Worm (Caenorhabditis elegans) whole organism, L1 larva: Measurements from ENCODE around the gene C16A3.2.
A peak's percentile ranks its signal among the peaks of the same experiment; 100 is the strongest.

Experiments used
- C34B4.2 ChIP-seq: sonication (generic microtip); optimal IDR thresholded peaks from 2 replicates; lab custom pipeline; 2017; ENCODE audit warnings: mild to moderate bottlenecking, missing genetic modification characterization, missing compliant biosample characterization
- Y116A8C.19 ChIP-seq: sonication (generic microtip); optimal IDR thresholded peaks from 2 replicates; lab custom pipeline; 2016; ENCODE audit warnings: missing compliant biosample characterization, missing genetic modification characterization, borderline replicate concordance
- alr-1 ChIP-seq: fragments of 200-800 bp; sonication (Bioruptor generic); optimal IDR thresholded peaks from 2 replicates; lab custom pipeline; 2018; ENCODE audit warnings: borderline replicate concordance, mild to moderate bottlenecking, missing genetic modification characterization, missing compliant biosample characterization
- blmp-1 ChIP-seq: fragments of 150-350 bp; optimal IDR thresholded peaks from 2 replicates; lab custom pipeline; 2014; ENCODE audit warnings: missing biosample characterization, missing genetic modification characterization
- ceh-63 ChIP-seq: fragments of 200-800 bp; sonication (Bioruptor generic); optimal IDR thresholded peaks from 2 replicates; lab custom pipeline; 2018; ENCODE audit warnings: mild to moderate bottlenecking, missing genetic modification characterization, missing compliant biosample characterization
- ceh-8 ChIP-seq: fragments of 200-800 bp; sonication (Bioruptor generic); optimal IDR thresholded peaks from 2 replicates; lab custom pipeline; 2018; ENCODE audit warnings: mild to moderate bottlenecking, missing genetic modification characterization, moderate library complexity, missing compliant biosample characterization
- ceh-88 ChIP-seq: fragments of 200-800 bp; sonication (Bioruptor generic); IDR thresholded peaks from 2 replicates; pipeline ENCODE4 v1.3.6; 2022; ENCODE audit warnings: missing genetic modification characterization, missing compliant biosample characterization
- ceh-90 ChIP-seq: sonication (generic microtip); optimal IDR thresholded peaks from 2 replicates; lab custom pipeline; 2016; ENCODE audit warnings: missing genetic modification characterization, missing compliant biosample characterization
- ces-1 ChIP-seq: fragments of 150-350 bp; optimal IDR thresholded peaks from 2 replicates; lab custom pipeline; 2014; ENCODE audit warnings: missing biosample characterization, missing genetic modification reagents, missing genetic modification characterization
- dpl-1 ChIP-seq, 3 experiments: fragments of 150-350 bp in 2 of 3; sonication (generic microtip) in 1 of 3; optimal IDR thresholded peaks; 2 replicates each; lab custom pipeline; 2014 to 2017; ENCODE audit warnings: missing biosample characterization in 3 of 3, missing genetic modification characterization in 3 of 3, missing genetic modification reagents in 3 of 3
- dsc-1 ChIP-seq: sonication (generic microtip); optimal IDR thresholded peaks from 2 replicates; lab custom pipeline; 2016; ENCODE audit warnings: mild to moderate bottlenecking, missing genetic modification characterization, missing compliant biosample characterization
- efl-1 ChIP-seq, 4 experiments: fragments of 150-350 bp; optimal IDR thresholded peaks in 3 of 4; peaks in 1 of 4; 1 replicate in 1 of 4; 2 replicates in 3 of 4; lab custom pipeline; 2014; ENCODE audit warnings: missing biosample characterization in 2 of 4, missing genetic modification characterization in 2 of 4, missing genetic modification reagents in 2 of 4
- efl-3 ChIP-seq: fragments of 200-800 bp; sonication (Bioruptor generic); optimal IDR thresholded peaks from 2 replicates; lab custom pipeline; 2018; ENCODE audit warnings: mild to moderate bottlenecking, missing genetic modification characterization, missing compliant biosample characterization
- egl-27 ChIP-seq, 2 experiments: fragments of 150-350 bp in 1 of 2; sonication (generic microtip); optimal IDR thresholded peaks; 3 replicates each; lab custom pipeline; 2017 to 2018; ENCODE audit warnings: missing biosample characterization in 2 of 2, missing genetic modification characterization in 2 of 2, missing genetic modification reagents in 2 of 2
- elt-3 ChIP-seq, 6 experiments: fragments of 150-350 bp in 1 of 6; sonication (generic microtip); optimal IDR thresholded peaks; 2 replicates each; lab custom pipeline; 2017 to 2018; ENCODE audit warnings: missing biosample characterization in 6 of 6, missing genetic modification characterization in 6 of 6, inconsistent platforms in 1 of 6
- ets-5 ChIP-seq: fragments of 200-800 bp; sonication (Bioruptor generic); IDR thresholded peaks from 2 replicates; pipeline ENCODE4 v1.3.6; 2022; ENCODE audit warnings: missing genetic modification characterization, missing compliant biosample characterization
- fkh-10 ChIP-seq: sonication (generic microtip); optimal IDR thresholded peaks from 2 replicates; lab custom pipeline; 2017; ENCODE audit warnings: missing biosample characterization, missing genetic modification reagents, missing genetic modification characterization
- fkh-4 ChIP-seq: sonication (generic microtip); optimal IDR thresholded peaks from 2 replicates; lab custom pipeline; 2016; ENCODE audit warnings: missing compliant biosample characterization, missing genetic modification characterization, borderline replicate concordance
- grh-1 ChIP-seq: fragments of 200-800 bp; sonication (Bioruptor generic); IDR thresholded peaks from 2 replicates; pipeline ENCODE4 v1.3.6; 2022; ENCODE audit warnings: missing genetic modification reagents, missing genetic modification characterization, missing compliant biosample characterization
- isw-1 ChIP-seq: fragments of 200-800 bp; sonication (Bioruptor generic); IDR thresholded peaks from 2 replicates; pipeline ENCODE4 v1.3.6; 2022; ENCODE audit warnings: missing genetic modification characterization, missing compliant biosample characterization
- lin-13 ChIP-seq: fragments of 150-350 bp; optimal IDR thresholded peaks from 2 replicates; lab custom pipeline; 2014; ENCODE audit warnings: missing biosample characterization, missing genetic modification reagents, missing genetic modification characterization
- lin-14 ChIP-seq: fragments of 200-800 bp; sonication (Bioruptor generic); optimal IDR thresholded peaks from 2 replicates; lab custom pipeline; 2018; ENCODE audit warnings: mild to moderate bottlenecking, missing genetic modification characterization, moderate library complexity, missing compliant biosample characterization
- lin-35 ChIP-seq, 2 experiments: fragments of 150-350 bp; optimal IDR thresholded peaks; 2 replicates each; lab custom pipeline; 2014; ENCODE audit warnings: missing biosample characterization in 2 of 2, missing genetic modification characterization in 2 of 2, missing genetic modification reagents in 2 of 2
- lin-39 ChIP-seq: fragments of 150-350 bp; optimal IDR thresholded peaks from 2 replicates; lab custom pipeline; 2014; ENCODE audit warnings: missing biosample characterization, missing genetic modification reagents, missing genetic modification characterization
- lir-3 ChIP-seq: sonication (generic microtip); optimal IDR thresholded peaks from 2 replicates; lab custom pipeline; 2016; ENCODE audit warnings: mild to moderate bottlenecking, missing genetic modification characterization, moderate library complexity, missing compliant biosample characterization; ENCODE audit not compliant: poor library complexity
- lsy-2 ChIP-seq, 2 experiments: fragments of 150-350 bp; optimal IDR thresholded peaks; 2 replicates each; lab custom pipeline; 2014; ENCODE audit warnings: missing biosample characterization in 2 of 2, missing genetic modification characterization in 2 of 2
- mdl-1 ChIP-seq, 2 experiments: fragments of 150-350 bp; optimal IDR thresholded peaks; 2 replicates each; lab custom pipeline; 2014 to 2017; ENCODE audit warnings: missing biosample characterization in 2 of 2, missing genetic modification characterization in 2 of 2, inconsistent platforms in 1 of 2
- nhr-11 ChIP-seq: fragments of 150-350 bp; optimal IDR thresholded peaks from 2 replicates; lab custom pipeline; 2014; ENCODE audit warnings: missing biosample characterization, missing genetic modification characterization
- nhr-12 ChIP-seq: sonication (generic microtip); optimal IDR thresholded peaks from 2 replicates; lab custom pipeline; 2017; ENCODE audit warnings: missing biosample characterization, missing genetic modification characterization
- nhr-19 ChIP-seq: fragments of 200-800 bp; sonication (Bioruptor generic); conservative IDR thresholded peaks from 2 replicates; pipeline ENCODE4 v1.3.6; 2022; ENCODE audit warnings: missing genetic modification characterization, missing compliant biosample characterization
- nhr-20 ChIP-seq: sonication (generic microtip); optimal IDR thresholded peaks from 2 replicates; lab custom pipeline; 2016; ENCODE audit warnings: mild to moderate bottlenecking, missing genetic modification characterization, missing compliant biosample characterization
- nhr-47 ChIP-seq: sonication (generic microtip); optimal IDR thresholded peaks from 2 replicates; lab custom pipeline; 2016; ENCODE audit warnings: mild to moderate bottlenecking, missing genetic modification characterization, moderate library complexity, missing compliant biosample characterization
- nhr-71 ChIP-seq: sonication (generic microtip); optimal IDR thresholded peaks from 2 replicates; lab custom pipeline; 2016; ENCODE audit warnings: mild to moderate bottlenecking, missing genetic modification characterization, moderate library complexity, missing compliant biosample characterization
- nhr-85 ChIP-seq: sonication (generic microtip); peaks from one replicate; lab custom pipeline; 2016; ENCODE audit warnings: missing genetic modification characterization, inconsistent platforms, missing compliant biosample characterization
- pag-3 ChIP-seq: sonication (generic microtip); optimal IDR thresholded peaks from 2 replicates; lab custom pipeline; 2017; ENCODE audit warnings: missing genetic modification characterization, mild to moderate bottlenecking, missing compliant biosample characterization, antibody characterized with exemption, borderline replicate concordance; ENCODE audit not compliant: insufficient read depth
- pqm-1 ChIP-seq: sonication (generic microtip); optimal IDR thresholded peaks from 3 replicates; lab custom pipeline; 2017; ENCODE audit warnings: missing biosample characterization, missing genetic modification characterization
- rnt-1 ChIP-seq: sonication (generic microtip); optimal IDR thresholded peaks from 2 replicates; lab custom pipeline; 2016; ENCODE audit warnings: mild to moderate bottlenecking, missing genetic modification characterization, moderate library complexity, missing compliant biosample characterization
- snpc-4 ChIP-seq: fragments of 150-350 bp; optimal IDR thresholded peaks from 2 replicates; lab custom pipeline; 2014; ENCODE audit warnings: missing biosample characterization, missing genetic modification characterization
- snu-23 ChIP-seq: sonication (generic microtip); optimal IDR thresholded peaks from 2 replicates; lab custom pipeline; 2016; ENCODE audit warnings: missing genetic modification characterization, missing compliant biosample characterization
- swsn-7 ChIP-seq: sonication (generic microtip); optimal IDR thresholded peaks from 2 replicates; lab custom pipeline; 2016; ENCODE audit warnings: missing genetic modification characterization, missing compliant biosample characterization
- tbx-2 ChIP-seq: sonication (generic microtip); optimal IDR thresholded peaks from 2 replicates; lab custom pipeline; 2016; ENCODE audit warnings: missing genetic modification characterization, missing compliant biosample characterization
- unc-130 ChIP-seq: fragments of 150-350 bp; optimal IDR thresholded peaks from 2 replicates; lab custom pipeline; 2017; ENCODE audit warnings: missing biosample characterization, missing genetic modification characterization, inconsistent platforms
- xbp-1 ChIP-seq: sonication (generic microtip); optimal IDR thresholded peaks from 2 replicates; lab custom pipeline; 2016; ENCODE audit warnings: missing genetic modification characterization, missing compliant biosample characterization
- zip-4 ChIP-seq: fragments of 200-800 bp; sonication (Bioruptor generic); optimal IDR thresholded peaks from 2 replicates; lab custom pipeline; 2018; ENCODE audit warnings: mild to moderate bottlenecking, missing genetic modification characterization, moderate library complexity, missing compliant biosample characterization
- ztf-11 ChIP-seq, 2 experiments: sonication (generic microtip); optimal IDR thresholded peaks; 2 replicates each; lab custom pipeline; 2016 to 2017; ENCODE audit warnings: missing genetic modification characterization in 2 of 2, missing biosample characterization in 1 of 2, missing compliant biosample characterization in 1 of 2

C16A3.2 gene

ce11 chrIII:6359171-6359854, 30.3 kb upstream of the C16A3.2 start:
- no peak for TF ChIP-seq efl-1 (optimal IDR thresholded peaks at IDR 0.05; lab: Kevin White, UChicago)
- TF ChIP-seq efl-1 (GFP tag; optimal IDR thresholded peaks at IDR 0.05 in 1 of 2; lab: Kevin White, UChicago) = peak in 1 of 2 experiments; percentile 82
- peak; percentile 53 for TF ChIP-seq dsc-1 (tag; lab: Kevin White, UChicago)
- no peak for TF ChIP-seq pqm-1 (tag; lab: Kevin White, UChicago)
- TF ChIP-seq isw-1 = no peak
- TF ChIP-seq blmp-1 (tag; lab: Kevin White, UChicago) = peak; percentile 83
- 0 out of 2 replicates have a peak, but pooled peaks have one; percentile 5 for TF ChIP-seq nhr-19 (GFP tag; lab: Robert Waterston, UW)
- TF ChIP-seq fkh-4 (tag; lab: Kevin White, UChicago) = peak; percentile 27
- TF ChIP-seq mdl-1 (tag; optimal IDR thresholded peaks at IDR 0.05; lab: Kevin White, UChicago) = peak in 1 of 2 experiments; percentile 16
- peak; percentile 27 for TF ChIP-seq pag-3 (tag; lab: Kevin White, UChicago)
- no peak for TF ChIP-seq zip-4 (GFP tag; lab: Kevin White, UChicago)
- peak; percentile 21 for TF ChIP-seq lin-14 (GFP tag; lab: Kevin White, UChicago)
- TF ChIP-seq nhr-85 (tag; lab: Kevin White, UChicago) = peak; percentile 70
- TF ChIP-seq lin-35 (GFP tag; optimal IDR thresholded peaks at IDR 0.05; lab: Kevin White, UChicago) = peak in 1 of 2 experiments; percentile 5
- TF ChIP-seq rnt-1 = peak; percentile 12

- TF ChIP-seq egl-27 (tag; optimal IDR thresholded peaks at IDR 0.05; lab: Kevin White, UChicago) = peak in 1 of 2 experiments; percentile 1
- no peak for TF ChIP-seq ztf-11 (tag; optimal IDR thresholded peaks at IDR 0.05; lab: Kevin White, UChicago)
- TF ChIP-seq nhr-11 = no peak
- no peak for TF ChIP-seq snpc-4 (tag; lab: Kevin White, UChicago)
- no peak for TF ChIP-seq fkh-10 (GFP tag; lab: Kevin White, UChicago)
- TF ChIP-seq nhr-71 = peak; percentile 92
- TF ChIP-seq nhr-20 (tag; lab: Kevin White, UChicago) = peak; percentile 80
- no peak for TF ChIP-seq ets-5 (GFP tag; lab: Robert Waterston, UW)
- no peak for TF ChIP-seq ceh-8
- TF ChIP-seq rnt-1 = peak; percentile 84
- peak; percentile 3 to 28 for TF ChIP-seq efl-1 (optimal IDR thresholded peaks at IDR 0.05; lab: Kevin White, UChicago)
- TF ChIP-seq efl-1 (GFP tag; optimal IDR thresholded peaks at IDR 0.05 in 1 of 2; lab: Kevin White, UChicago) = peak in 1 of 2 experiments; percentile 93
- peak in 1 of 6 experiments; percentile 3 for TF ChIP-seq elt-3 (tag; optimal IDR thresholded peaks at IDR 0.05; lab: Kevin White, UChicago)
- TF ChIP-seq tbx-2 (tag; lab: Kevin White, UChicago) = peak; percentile 42
- TF ChIP-seq efl-3 = no peak
- TF ChIP-seq lin-13 (GFP tag; lab: Kevin White, UChicago) = peak; percentile 50
- peak; percentile 65 for TF ChIP-seq unc-130 (tag; lab: Kevin White, UChicago)
- peak; percentile 26 for TF ChIP-seq lir-3 (tag; lab: Kevin White, UChicago)
- TF ChIP-seq ceh-88 (GFP tag; lab: Robert Waterston, UW) = no peak
- TF ChIP-seq snu-23 = peak; percentile 74
- TF ChIP-seq lin-14 (GFP tag; lab: Kevin White, UChicago) = peak; percentile 91
- no peak for TF ChIP-seq C34B4.2 (tag; lab: Kevin White, UChicago)
- TF ChIP-seq ceh-63 (GFP tag; lab: Kevin White, UChicago) = no peak
- peak; percentile 66 for TF ChIP-seq lin-39
- TF ChIP-seq lsy-2 (tag; optimal IDR thresholded peaks at IDR 0.05; lab: Kevin White, UChicago) = peak; percentile 53 to 65
- TF ChIP-seq nhr-47 = peak; percentile 55
- no peak for TF ChIP-seq Y116A8C.19 (tag; lab: Kevin White, UChicago)
- TF ChIP-seq swsn-7 (tag; lab: Kevin White, UChicago) = peak; percentile 2
- no peak for TF ChIP-seq alr-1 (tag; lab: Kevin White, UChicago)
- TF ChIP-seq mdl-1 (tag; optimal IDR thresholded peaks at IDR 0.05; lab: Kevin White, UChicago) = peak in 1 of 2 experiments; percentile 85
- TF ChIP-seq nhr-19 (GFP tag; lab: Robert Waterston, UW) = peak; percentile 73
- peak in 1 of 3 experiments; percentile 28 for TF ChIP-seq dpl-1 (GFP tag; optimal IDR thresholded peaks at IDR 0.05; lab: Kevin White, UChicago)
- no peak for TF ChIP-seq nhr-12 (tag; lab: Kevin White, UChicago)
- TF ChIP-seq blmp-1 (tag; lab: Kevin White, UChicago) = peak; percentile 61
- no peak for TF ChIP-seq xbp-1 (tag; lab: Kevin White, UChicago)
- no peak for TF ChIP-seq fkh-4 (tag; lab: Kevin White, UChicago)
- peak; percentile 97 for TF ChIP-seq nhr-85 (tag; lab: Kevin White, UChicago)
- TF ChIP-seq ces-1 (GFP tag; lab: Kevin White, UChicago) = no peak
- peak; percentile 28 to 58 for TF ChIP-seq lin-35 (GFP tag; optimal IDR thresholded peaks at IDR 0.05; lab: Kevin White, UChicago)
- TF ChIP-seq dsc-1 (tag; lab: Kevin White, UChicago) = peak; percentile 57
- TF ChIP-seq ceh-90 = no peak
- peak; percentile 54; the same call in 1 of the 2 replicates for TF ChIP-seq grh-1
Observed at ce11 chrIII:6360114-6360513, 29.5 kb upstream of the C16A3.2 start.
